Fruit fly (Drosophila melanogaster): Measurements from ENCODE around the gene AgmNAT.

AgmNAT gene

DNA sequence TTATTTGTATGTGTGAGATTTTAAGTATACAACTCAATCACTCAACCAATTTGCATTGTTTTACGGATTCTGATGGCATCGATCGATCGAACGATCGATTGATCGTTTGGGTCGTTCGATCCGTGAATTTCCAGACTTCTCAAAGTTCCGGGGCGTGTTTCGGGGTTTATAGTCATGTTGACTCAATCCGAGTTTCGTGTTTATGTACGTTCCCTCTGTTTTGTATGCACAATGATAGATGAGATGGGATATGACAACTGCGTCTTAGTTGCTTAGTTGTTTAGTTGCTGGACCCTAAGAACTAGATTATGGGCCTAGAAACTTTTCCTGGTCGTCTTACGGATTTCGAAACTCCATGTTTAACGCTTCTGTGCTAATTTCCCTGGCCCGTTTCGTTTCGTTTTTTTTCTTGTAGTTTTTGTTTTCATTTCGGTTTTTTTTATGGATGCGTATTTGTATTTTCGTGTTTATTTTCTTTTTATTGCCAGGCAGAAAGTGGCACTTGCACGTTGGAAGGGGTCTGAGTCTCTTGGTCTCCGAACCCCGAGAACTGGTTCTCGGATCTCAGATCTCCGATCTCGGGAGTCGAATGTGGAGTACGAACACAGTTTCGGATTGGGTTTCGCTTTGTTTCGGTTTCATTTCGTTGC is 46.9 kb downstream of the AgmNAT start (continued):
- no peak for TF ChIP-seq Sox100B (GFP tag; optimal IDR thresholded peaks at IDR 0.05)
- TF ChIP-seq CG8290 (GFP tag; optimal IDR thresholded peaks at IDR 0.05): peak; percentile 36
- TF ChIP-seq CG8290 (tag; optimal IDR thresholded peaks at IDR 0.05): no peak
- no peak for TF ChIP-seq Gsc (GFP tag; IDR thresholded peaks at IDR 0.05)
- no peak for TF ChIP-seq ranshi (GFP tag; IDR thresholded peaks at IDR 0.05)
- TF ChIP-seq fd64A (GFP tag; optimal IDR thresholded peaks at IDR 0.05): no peak
- no peak for TF ChIP-seq CG2889 (GFP tag; IDR thresholded peaks at IDR 0.05)
- TF ChIP-seq sqz (GFP tag; optimal IDR thresholded peaks at IDR 0.05): peak; percentile 39
- TF ChIP-seq Blimp-1 (GFP tag; optimal IDR thresholded peaks at IDR 0.05): peak; percentile 53
- TF ChIP-seq Spps (tag; optimal IDR thresholded peaks at IDR 0.05): no peak
- no peak for TF ChIP-seq Gug (GFP tag; IDR thresholded peaks at IDR 0.05)
- no peak for TF ChIP-seq kah (GFP tag; optimal IDR thresholded peaks at IDR 0.05)
- TF ChIP-seq ems (GFP tag; optimal IDR thresholded peaks at IDR 0.05): no peak
- no peak for TF ChIP-seq Kr (GFP tag; optimal IDR thresholded peaks at IDR 0.05)
- no peak for TF ChIP-seq Bgb (GFP tag; IDR thresholded peaks at IDR 0.05; ENCODE audit: partially characterized antibody)
- TF ChIP-seq az2 (GFP tag; optimal IDR thresholded peaks at IDR 0.05): no peak
- TF ChIP-seq CG1832 (GFP tag; optimal IDR thresholded peaks at IDR 0.05): no peak
- TF ChIP-seq CG17328 (GFP tag; IDR thresholded peaks at IDR 0.05): no peak
- TF ChIP-seq Atf3 (GFP tag; optimal IDR thresholded peaks at IDR 0.05): no peak
- TF ChIP-seq CG12391 (tag; optimal IDR thresholded peaks at IDR 0.05): no peak
- TF ChIP-seq CG11723 (GFP tag; optimal IDR thresholded peaks at IDR 0.05): no peak
- no peak for TF ChIP-seq gsb-n (tag; optimal IDR thresholded peaks at IDR 0.05)
- peak; percentile 73 for TF ChIP-seq sens (GFP tag)
- TF ChIP-seq Med (GFP tag): peak; percentile 8
- TF ChIP-seq CG10321 (GFP tag; IDR thresholded peaks at IDR 0.05): no peak
- TF ChIP-seq btn (GFP tag; optimal IDR thresholded peaks at IDR 0.05): no peak
- TF ChIP-seq Bteb2 (GFP tag; optimal IDR thresholded peaks at IDR 0.05): no peak
- TF ChIP-seq CG4707 (GFP tag; optimal IDR thresholded peaks at IDR 0.05): no peak
- TF ChIP-seq CG8281 (tag; optimal IDR thresholded peaks at IDR 0.05): no peak
- no peak for TF ChIP-seq Bdp1 (GFP tag; optimal IDR thresholded peaks at IDR 0.05)
- no peak for TF ChIP-seq H2.0 (GFP tag; IDR thresholded peaks at IDR 0.05)
- peak; percentile 53 for TF ChIP-seq kni (GFP tag; optimal IDR thresholded peaks at IDR 0.05)
- TF ChIP-seq Myb (GFP tag; optimal IDR thresholded peaks at IDR 0.05): no peak

DNA sequence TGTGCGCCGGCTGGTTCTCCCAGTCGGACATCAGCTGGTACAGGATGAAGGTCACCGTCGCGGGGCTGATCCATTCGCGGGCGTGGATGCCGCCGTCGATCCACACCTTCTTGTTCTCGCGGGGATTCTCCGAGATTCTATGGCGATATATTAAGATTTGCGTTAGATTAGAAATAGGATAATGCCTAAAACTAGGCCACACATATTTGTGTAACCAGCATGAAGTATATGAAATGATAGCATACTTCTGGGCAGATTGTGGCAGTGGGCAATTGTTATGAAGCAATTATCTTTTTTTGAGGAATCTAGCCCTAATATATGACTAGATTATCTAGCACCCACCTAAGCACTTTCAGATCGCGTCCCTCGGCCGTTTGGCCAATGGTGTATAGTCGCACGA is 48.9 kb downstream of the AgmNAT start:
- TF ChIP-seq grn (GFP tag; optimal IDR thresholded peaks at IDR 0.05): peak; percentile 94
- peak; percentile 46 for TF ChIP-seq Med (GFP tag)
- no peak for TF ChIP-seq CG7745 (tag; optimal IDR thresholded peaks at IDR 0.05)
- TF ChIP-seq Spps (tag; optimal IDR thresholded peaks at IDR 0.05): no peak
- TF ChIP-seq nmo (GFP tag; optimal IDR thresholded peaks at IDR 0.05): no peak
- no peak for TF ChIP-seq Ets97D (GFP tag; optimal IDR thresholded peaks at IDR 0.05)
- TF ChIP-seq jigr1 (GFP tag; IDR thresholded peaks at IDR 0.05): no peak
- no peak for TF ChIP-seq tll (GFP tag; optimal IDR thresholded peaks at IDR 0.05)
